Fruit fly (Drosophila melanogaster) whole organism, embryonic: ENCODE measurements around the gene Snx1.

Experiments used
- Ada2b ChIP-seq: fragments of 200-800 bp; sonication (Bioruptor generic); IDR thresholded peaks from 2 replicates; pipeline ENCODE4 v1.3.6; 2022; ENCODE audit warnings: missing biosample characterization, missing genetic modification characterization
- Antp ChIP-seq: fragments of 200-800 bp; sonication (Bioruptor generic); optimal IDR thresholded peaks from 3 replicates; lab custom pipeline; 2016; ENCODE audit warnings: missing biosample characterization, missing genetic modification characterization
- Bgb ChIP-seq: fragments of 200-800 bp; sonication (Bioruptor generic); IDR thresholded peaks from 2 replicates; pipeline ENCODE4 v1.3.6; 2022; ENCODE audit warnings: missing biosample characterization, missing genetic modification characterization; ENCODE audit not compliant: partially characterized antibody
- CG10274 ChIP-seq: fragments of 200-800 bp; sonication (Bioruptor generic); optimal IDR thresholded peaks from 3 replicates; lab custom pipeline; 2017; ENCODE audit warnings: missing biosample characterization, mild to moderate bottlenecking, missing genetic modification characterization
- CG10431 ChIP-seq: fragments of 200-800 bp; sonication (Bioruptor generic); optimal IDR thresholded peaks from 3 replicates; lab custom pipeline; 2018; ENCODE audit warnings: missing biosample characterization, mild to moderate bottlenecking, missing genetic modification characterization
- CG10543 ChIP-seq: fragments of 200-800 bp; sonication (Bioruptor generic); optimal IDR thresholded peaks from 3 replicates; lab custom pipeline; 2017; ENCODE audit warnings: missing biosample characterization, mild to moderate bottlenecking, missing genetic modification characterization, moderate library complexity
- CG11093 ChIP-seq: fragments of 200-800 bp; sonication (Bioruptor generic); IDR thresholded peaks from 3 replicates; pipeline ENCODE4 v1.3.6; 2022; ENCODE audit warnings: missing biosample characterization, missing genetic modification characterization
- CG12219 ChIP-seq: fragments of 200-800 bp; sonication (Bioruptor generic); optimal IDR thresholded peaks from 3 replicates; lab custom pipeline; 2018; ENCODE audit warnings: missing biosample characterization, mild to moderate bottlenecking, missing genetic modification characterization
- CG14860 ChIP-seq: fragments of 200-800 bp; sonication (Bioruptor generic); IDR thresholded peaks from 3 replicates; pipeline ENCODE4 v1.3.6; 2022; ENCODE audit warnings: missing biosample characterization, missing genetic modification characterization; ENCODE audit not compliant: partially characterized antibody
- CG15514 ChIP-seq: fragments of 200-800 bp; sonication (Bioruptor generic); optimal IDR thresholded peaks from 3 replicates; lab custom pipeline; 2017; ENCODE audit warnings: missing biosample characterization, missing genetic modification characterization, mild to moderate bottlenecking, moderate library complexity, missing genetic modification reagents
- CG15601 ChIP-seq: fragments of 200-800 bp; sonication (Bioruptor generic); optimal IDR thresholded peaks from 3 replicates; lab custom pipeline; 2019; ENCODE audit warnings: missing biosample characterization, mild to moderate bottlenecking, missing genetic modification characterization, moderate library complexity
- CG16813 ChIP-seq: fragments of 200-800 bp; sonication (Bioruptor generic); IDR thresholded peaks from 3 replicates; pipeline ENCODE4 v1.3.6; 2022; ENCODE audit warnings: missing biosample characterization, missing genetic modification characterization; ENCODE audit not compliant: partially characterized antibody
- CG17912 ChIP-seq: fragments of 200-800 bp; sonication (Bioruptor generic); optimal IDR thresholded peaks from 2 replicates; lab custom pipeline; 2018; ENCODE audit warnings: missing biosample characterization, mild to moderate bottlenecking, missing genetic modification characterization
- CG3065 ChIP-seq: fragments of 200-800 bp; sonication (Bioruptor generic); optimal IDR thresholded peaks from 2 replicates; lab custom pipeline; 2016; ENCODE audit warnings: missing biosample characterization, missing genetic modification characterization
- CG31388 ChIP-seq: fragments of 200-800 bp; sonication (Bioruptor generic); optimal IDR thresholded peaks from 2 replicates; lab custom pipeline; 2016; ENCODE audit warnings: missing biosample characterization, missing genetic modification characterization
- CG33213 ChIP-seq: fragments of 200-800 bp; sonication (Bioruptor generic); optimal IDR thresholded peaks from 3 replicates; lab custom pipeline; 2016; ENCODE audit warnings: missing biosample characterization, missing genetic modification characterization
- CG3995 ChIP-seq: fragments of 200-800 bp; sonication (Bioruptor generic); optimal IDR thresholded peaks from 3 replicates; lab custom pipeline; 2016; ENCODE audit warnings: missing biosample characterization, missing genetic modification characterization
- CG42726 ChIP-seq: fragments of 200-800 bp; sonication (Bioruptor generic); IDR thresholded peaks from 2 replicates; pipeline ENCODE4 v1.3.6; 2022; ENCODE audit warnings: missing biosample characterization, missing genetic modification characterization; ENCODE audit not compliant: partially characterized antibody
- CG5180 ChIP-seq: fragments of 200-800 bp; sonication (Bioruptor generic); optimal IDR thresholded peaks from 3 replicates; lab custom pipeline; 2017; ENCODE audit warnings: missing biosample characterization, missing genetic modification characterization, mild to moderate bottlenecking, moderate library complexity, missing genetic modification reagents
- CG7987 ChIP-seq: fragments of 200-800 bp; sonication (Bioruptor generic); optimal IDR thresholded peaks from 2 replicates; lab custom pipeline; 2018; ENCODE audit warnings: missing biosample characterization, mild to moderate bottlenecking, missing genetic modification characterization, moderate library complexity
- Doc3 ChIP-seq: fragments of 200-800 bp; sonication (Bioruptor generic); IDR thresholded peaks from 3 replicates; pipeline ENCODE4 v1.3.6; 2022; ENCODE audit warnings: missing biosample characterization, missing genetic modification characterization; ENCODE audit not compliant: partially characterized antibody
- Hmr ChIP-seq: fragments of 200-800 bp; sonication (Bioruptor generic); optimal IDR thresholded peaks from 3 replicates; lab custom pipeline; 2017; ENCODE audit warnings: mild to moderate bottlenecking, missing biosample characterization, missing genetic modification reagents, missing genetic modification characterization
- Hr39 ChIP-seq: fragments of >200 bp; optimal IDR thresholded peaks from 2 replicates; lab custom pipeline; 2017
- Hr51 ChIP-seq, 2 experiments: fragments of 200-800 bp; sonication (Bioruptor generic); optimal IDR thresholded peaks; 2 replicates in 1 of 2; 3 replicates in 1 of 2; lab custom pipeline; 2016 to 2018; ENCODE audit warnings: missing biosample characterization in 2 of 2, missing genetic modification characterization in 2 of 2, mild to moderate bottlenecking in 1 of 2, moderate library complexity in 1 of 2
- NFAT ChIP-seq: fragments of 200-800 bp; sonication (Bioruptor generic); IDR thresholded peaks from 2 replicates; pipeline ENCODE4 v1.3.6; 2022; ENCODE audit warnings: missing biosample characterization, missing genetic modification characterization
- Optix ChIP-seq: fragments of 200-800 bp; sonication (Bioruptor generic); IDR thresholded peaks from 3 replicates; pipeline ENCODE4 v1.3.6; 2022; ENCODE audit warnings: missing biosample characterization, missing genetic modification characterization
- Sry-β ChIP-seq: fragments of 200-800 bp; sonication (Bioruptor generic); optimal IDR thresholded peaks from 2 replicates; lab custom pipeline; 2018; ENCODE audit warnings: missing biosample characterization, mild to moderate bottlenecking, missing genetic modification characterization, moderate library complexity
- ab ChIP-seq: fragments of 200-800 bp; sonication (Bioruptor generic); optimal IDR thresholded peaks from 2 replicates; lab custom pipeline; 2016; ENCODE audit warnings: missing biosample characterization, missing genetic modification characterization
- cato ChIP-seq: fragments of 200-800 bp; sonication (Bioruptor generic); optimal IDR thresholded peaks from 2 replicates; lab custom pipeline; 2016; ENCODE audit warnings: missing biosample characterization, missing genetic modification characterization, borderline replicate concordance
- dpn ChIP-seq, 2 experiments: fragments of 200-800 bp; sonication (Bioruptor generic); optimal IDR thresholded peaks; 3 replicates each; lab custom pipeline; 2016; ENCODE audit warnings: missing biosample characterization in 2 of 2, missing genetic modification characterization in 2 of 2
- ewg ChIP-seq: fragments of 200-800 bp; sonication (Bioruptor generic); optimal IDR thresholded peaks from 3 replicates; lab custom pipeline; 2017; ENCODE audit warnings: mild to moderate bottlenecking, missing biosample characterization, missing genetic modification reagents, missing genetic modification characterization
- fd102C ChIP-seq: fragments of 200-800 bp; sonication (Bioruptor generic); optimal IDR thresholded peaks from 2 replicates; lab custom pipeline; 2018; ENCODE audit warnings: missing biosample characterization, mild to moderate bottlenecking, missing genetic modification characterization, moderate library complexity
- fu2 ChIP-seq: fragments of 200-800 bp; sonication (Bioruptor generic); optimal IDR thresholded peaks from 2 replicates; lab custom pipeline; 2016; ENCODE audit warnings: missing biosample characterization, missing genetic modification characterization
- gcm ChIP-seq: fragments of 200-800 bp; sonication (Bioruptor generic); optimal IDR thresholded peaks from 2 replicates; lab custom pipeline; 2019; ENCODE audit warnings: missing biosample characterization, mild to moderate bottlenecking, missing genetic modification characterization, moderate library complexity
- hbn ChIP-seq: fragments of 200-800 bp; sonication (Bioruptor generic); IDR thresholded peaks from 2 replicates; pipeline ENCODE4 v1.3.6; 2022; ENCODE audit warnings: missing biosample characterization, missing genetic modification characterization; ENCODE audit not compliant: partially characterized antibody
- kni ChIP-seq: fragments of 200-800 bp; sonication (Bioruptor generic); optimal IDR thresholded peaks from 3 replicates; lab custom pipeline; 2017; ENCODE audit warnings: mild to moderate bottlenecking, missing biosample characterization, missing genetic modification reagents, missing genetic modification characterization
- lilli ChIP-seq: fragments of 200-800 bp; sonication (Bioruptor generic); optimal IDR thresholded peaks from 3 replicates; lab custom pipeline; 2016; ENCODE audit warnings: missing biosample characterization, missing genetic modification characterization
- nerfin-1 ChIP-seq: fragments of 200-800 bp; sonication (Bioruptor generic); optimal IDR thresholded peaks from 3 replicates; lab custom pipeline; 2019; ENCODE audit warnings: missing biosample characterization, mild to moderate bottlenecking, missing genetic modification characterization, moderate library complexity
- nerfin-2 ChIP-seq: fragments of 200-800 bp; sonication (Bioruptor generic); IDR thresholded peaks from 2 replicates; pipeline ENCODE4 v1.3.6; 2022; ENCODE audit warnings: missing biosample characterization, missing genetic modification characterization; ENCODE audit not compliant: partially characterized antibody
- onecut ChIP-seq: fragments of 200-800 bp; sonication (Bioruptor generic); IDR thresholded peaks from 2 replicates; pipeline ENCODE4 v1.3.6; 2022; ENCODE audit warnings: missing biosample characterization, missing genetic modification characterization
- psq ChIP-seq: fragments of 200-800 bp; sonication (Bioruptor generic); optimal IDR thresholded peaks from 2 replicates; lab custom pipeline; 2017; ENCODE audit warnings: missing biosample characterization, missing genetic modification characterization
- shn ChIP-seq: fragments of 200-800 bp; sonication (Bioruptor generic); optimal IDR thresholded peaks from 3 replicates; lab custom pipeline; 2016; ENCODE audit warnings: missing biosample characterization, missing genetic modification characterization
- sima ChIP-seq: fragments of 200-800 bp; sonication (Bioruptor generic); optimal IDR thresholded peaks from 2 replicates; lab custom pipeline; 2016; ENCODE audit warnings: missing biosample characterization, missing genetic modification characterization
- sna ChIP-seq: fragments of 200-800 bp; sonication (Bioruptor generic); IDR thresholded peaks from 2 replicates; pipeline ENCODE4 v1.3.6; 2022; ENCODE audit warnings: missing biosample characterization, missing genetic modification characterization; ENCODE audit not compliant: partially characterized antibody
- tx ChIP-seq: fragments of 200-800 bp; sonication (Bioruptor generic); optimal IDR thresholded peaks from 2 replicates; lab custom pipeline; 2016; ENCODE audit warnings: missing biosample characterization, missing genetic modification characterization
- wek ChIP-seq: fragments of 200-800 bp; sonication (Bioruptor generic); optimal IDR thresholded peaks from 3 replicates; lab custom pipeline; 2018; ENCODE audit warnings: missing biosample characterization, mild to moderate bottlenecking, missing genetic modification characterization, moderate library complexity
- zen2 ChIP-seq: fragments of 200-800 bp; sonication (Bioruptor generic); IDR thresholded peaks from 3 replicates; pipeline ENCODE4 v1.3.6; 2022; ENCODE audit warnings: missing biosample characterization, missing genetic modification characterization; ENCODE audit not compliant: partially characterized antibody

The Snx1 gene

DNA sequence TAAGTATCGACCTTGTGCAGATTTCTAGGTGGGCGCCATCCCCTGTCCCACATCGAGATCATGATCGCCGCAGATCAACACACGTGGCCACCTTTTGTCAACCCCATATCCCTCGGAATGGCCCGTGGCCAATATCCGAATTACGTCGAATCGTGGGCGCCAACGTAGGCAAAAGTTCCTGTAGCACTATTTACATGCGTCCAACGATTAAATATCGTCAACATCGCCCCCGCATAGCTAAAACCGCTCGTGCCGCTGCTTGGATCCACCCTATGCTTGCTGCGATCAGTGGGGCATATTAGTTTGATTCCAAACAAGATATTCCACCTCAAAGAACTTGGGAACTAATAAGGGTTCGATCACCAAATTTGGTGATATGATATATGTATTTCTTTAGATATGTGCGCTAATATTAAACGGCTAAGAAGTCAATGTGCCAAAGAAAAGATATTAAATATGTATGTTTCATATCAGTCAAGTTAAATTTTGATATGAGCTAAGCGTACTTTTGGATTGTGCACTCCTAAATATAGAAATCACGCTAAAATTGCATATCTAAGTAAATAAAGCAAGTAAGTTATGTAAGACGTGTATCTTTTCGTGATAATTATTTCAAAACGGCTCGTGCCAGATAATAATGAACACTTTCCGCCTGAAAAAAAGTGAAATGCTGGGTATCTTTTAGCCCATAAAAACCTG, 27.7 kb downstream of the Snx1 start (continued):
- TF ChIP-seq CG10431: no peak
- no peak for TF ChIP-seq wek
- TF ChIP-seq Doc3 (GFP tag; lab: Robert Waterston, UW): no peak
- no peak for TF ChIP-seq gcm
- TF ChIP-seq CG15601 (tag; lab: Kevin White, UChicago): no peak
- no peak for TF ChIP-seq CG17912 (GFP tag; lab: Kevin White, UChicago)
- TF ChIP-seq shn (GFP tag; lab: Kevin White, UChicago): peak; percentile 60
- TF ChIP-seq Optix (GFP tag; lab: Robert Waterston, UW): no peak
- no peak for TF ChIP-seq sima (GFP tag; lab: Kevin White, UChicago)
- TF ChIP-seq CG11093 (GFP tag; lab: Robert Waterston, UW): no peak
- no peak for TF ChIP-seq CG5180 (GFP tag; lab: Kevin White, UChicago)
- TF ChIP-seq Antp (GFP tag; lab: Kevin White, UChicago): no peak
- no peak for TF ChIP-seq CG7987 (GFP tag; lab: Kevin White, UChicago)
- TF ChIP-seq nerfin-1: no peak
- no peak for TF ChIP-seq fd102C
- TF ChIP-seq ab (GFP tag; lab: Kevin White, UChicago): no peak
- TF ChIP-seq onecut (GFP tag; lab: Robert Waterston, UW): no peak
- no peak for TF ChIP-seq CG15514 (GFP tag; lab: Kevin White, UChicago)
- no peak for TF ChIP-seq CG10274 (GFP tag; lab: Kevin White, UChicago)
- TF ChIP-seq Sry-β: no peak
- TF ChIP-seq CG14860 (GFP tag; lab: Robert Waterston, UW): no peak
- peak; percentile 55 for TF ChIP-seq lilli (GFP tag; lab: Kevin White, UChicago)
- no peak for TF ChIP-seq CG3995 (GFP tag; lab: Kevin White, UChicago)
- peak; percentile 20; the same call in 1 of the 2 replicates for TF ChIP-seq Bgb
- peak; percentile 37 for TF ChIP-seq tx (GFP tag; lab: Kevin White, UChicago)
- TF ChIP-seq fu2: no peak
- no peak for TF ChIP-seq kni (GFP tag; lab: Kevin White, UChicago)
- TF ChIP-seq CG33213 (GFP tag; lab: Kevin White, UChicago): no peak
- TF ChIP-seq sna (GFP tag; lab: Robert Waterston, UW): no peak
- peak; percentile 52 for TF ChIP-seq CG10543 (GFP tag; lab: Kevin White, UChicago)
- TF ChIP-seq Hr51 (GFP tag; optimal IDR thresholded peaks at IDR 0.05; lab: Kevin White, UChicago): peak in 1 of 2 experiments; percentile 38
- TF ChIP-seq CG3065 (GFP tag; lab: Kevin White, UChicago): no peak
- TF ChIP-seq ewg (GFP tag; lab: Kevin White, UChicago): no peak
- no peak for TF ChIP-seq zen2 (GFP tag; lab: Robert Waterston, UW)
- TF ChIP-seq Hr39 (lab: Kevin White, UChicago): no peak
- no peak for TF ChIP-seq CG42726
- no peak for TF ChIP-seq CG12219 (GFP tag; lab: Kevin White, UChicago)
- TF ChIP-seq Hmr (GFP tag; lab: Kevin White, UChicago): peak; percentile 28
- TF ChIP-seq psq: no peak
- TF ChIP-seq nerfin-2 (GFP tag; lab: Robert Waterston, UW): no peak
- TF ChIP-seq CG16813 (GFP tag; lab: Robert Waterston, UW): no peak
- TF ChIP-seq cato (GFP tag; lab: Kevin White, UChicago): no peak
- TF ChIP-seq NFAT (GFP tag; lab: Robert Waterston, UW): no peak
- no peak for TF ChIP-seq CG31388
- TF ChIP-seq dpn (GFP tag; optimal IDR thresholded peaks at IDR 0.05; lab: Kevin White, UChicago): peak; percentile 50 to 64
- peak; percentile 23; the same call in 1 of the 2 replicates for TF ChIP-seq Ada2b (GFP tag; lab: Robert Waterston, UW)
- no peak for TF ChIP-seq hbn (GFP tag; lab: Robert Waterston, UW)
